Fruit fly (Drosophila melanogaster) whole organism, prepupa: ENCODE measurements around the gene CG33124.

Experiments
- Blimp-1 ChIP-seq: fragments of 200-800 bp; sonication (Bioruptor generic); optimal IDR thresholded peaks from 3 replicates; lab custom pipeline; 2017; ENCODE audit warnings: missing biosample characterization, missing genetic modification characterization, mild to moderate bottlenecking, moderate library complexity, missing genetic modification reagents
- CG10669 ChIP-seq: fragments of 200-800 bp; sonication (Bioruptor generic); optimal IDR thresholded peaks from 3 replicates; lab custom pipeline; 2018; ENCODE audit warnings: missing biosample characterization, mild to moderate bottlenecking, missing genetic modification characterization, moderate library complexity
- CG11294 ChIP-seq: fragments of 200-800 bp; sonication (Bioruptor generic); IDR thresholded peaks from 2 replicates; pipeline ENCODE4 v1.3.6; 2022; ENCODE audit warnings: missing biosample characterization, missing genetic modification characterization
- CG11902 ChIP-seq: fragments of 200-800 bp; sonication (Bioruptor generic); optimal IDR thresholded peaks from 3 replicates; lab custom pipeline; 2016; ENCODE audit warnings: missing biosample characterization, missing genetic modification characterization
- CG1621 ChIP-seq: fragments of 200-800 bp; sonication (Bioruptor generic); optimal IDR thresholded peaks from 3 replicates; lab custom pipeline; 2018; ENCODE audit warnings: missing biosample characterization, mild to moderate bottlenecking, missing genetic modification characterization
- CG3032 ChIP-seq: fragments of 200-800 bp; optimal IDR thresholded peaks from 2 replicates; lab custom pipeline; 2019; ENCODE audit warnings: missing biosample characterization, mild to moderate bottlenecking, missing genetic modification characterization, moderate library complexity
- CG31627 ChIP-seq: fragments of 200-800 bp; sonication (Bioruptor generic); optimal IDR thresholded peaks from 3 replicates; lab custom pipeline; 2016; ENCODE audit warnings: missing biosample characterization, missing genetic modification characterization
- CG32006 ChIP-seq: fragments of 200-800 bp; sonication (Bioruptor generic); optimal IDR thresholded peaks from 3 replicates; lab custom pipeline; 2017; ENCODE audit warnings: missing biosample characterization, mild to moderate bottlenecking, missing genetic modification characterization
- CG4318 ChIP-seq: fragments of 200-800 bp; sonication (Bioruptor generic); optimal IDR thresholded peaks from 3 replicates; lab custom pipeline; 2017; ENCODE audit warnings: missing biosample characterization, mild to moderate bottlenecking, missing genetic modification characterization
- CG6163 ChIP-seq: fragments of 200-800 bp; sonication (Bioruptor generic); IDR thresholded peaks from 3 replicates; pipeline ENCODE4 v1.3.6; 2022; ENCODE audit warnings: missing biosample characterization, missing genetic modification characterization
- CG6276 ChIP-seq: fragments of 200-800 bp; sonication (Bioruptor generic); optimal IDR thresholded peaks from 2 replicates; lab custom pipeline; 2017; ENCODE audit warnings: missing biosample characterization, mild to moderate bottlenecking, missing genetic modification characterization
- CG6854 ChIP-seq: fragments of 200-800 bp; sonication (Bioruptor generic); optimal IDR thresholded peaks from 2 replicates; lab custom pipeline; 2017; ENCODE audit warnings: missing biosample characterization, mild to moderate bottlenecking, missing genetic modification characterization
- CG8632 ChIP-seq: fragments of 200-800 bp; sonication (Bioruptor generic); optimal IDR thresholded peaks from 3 replicates; lab custom pipeline; 2016; ENCODE audit warnings: missing biosample characterization, missing genetic modification characterization
- Eip75B ChIP-seq: fragments of 200-800 bp; sonication (Bioruptor generic); optimal IDR thresholded peaks from 3 replicates; lab custom pipeline; 2016; ENCODE audit warnings: missing biosample characterization, missing genetic modification characterization
- Eip78C ChIP-seq: fragments of 200-800 bp; sonication (Bioruptor generic); peaks from one replicate; lab custom pipeline; 2016; ENCODE audit warnings: missing biosample characterization, missing genetic modification characterization
- Ets96B ChIP-seq: fragments of 200-800 bp; optimal IDR thresholded peaks from 2 replicates; lab custom pipeline; 2019; ENCODE audit warnings: missing biosample characterization, mild to moderate bottlenecking, missing genetic modification characterization, moderate library complexity
- Hr39 ChIP-seq: fragments of 200-800 bp; sonication (Bioruptor generic); optimal IDR thresholded peaks from 2 replicates; lab custom pipeline; 2016; ENCODE audit warnings: missing biosample characterization, missing genetic modification characterization
- Hr4 ChIP-seq: fragments of 200-800 bp; sonication (Bioruptor generic); optimal IDR thresholded peaks from 3 replicates; lab custom pipeline; 2016; ENCODE audit warnings: missing biosample characterization, missing genetic modification characterization
- Met ChIP-seq: fragments of 200-800 bp; sonication (Bioruptor generic); optimal IDR thresholded peaks from 3 replicates; lab custom pipeline; 2016; ENCODE audit warnings: missing biosample characterization, missing genetic modification characterization
- OdsH ChIP-seq: fragments of 200-800 bp; sonication (Bioruptor generic); optimal IDR thresholded peaks from 3 replicates; lab custom pipeline; 2016; ENCODE audit warnings: missing biosample characterization, missing genetic modification characterization
- Sox15 ChIP-seq: fragments of 200-800 bp; sonication (Bioruptor generic); optimal IDR thresholded peaks from 3 replicates; lab custom pipeline; 2016; ENCODE audit warnings: missing biosample characterization, missing genetic modification characterization
- achi ChIP-seq: fragments of 200-800 bp; sonication (Bioruptor generic); optimal IDR thresholded peaks from 3 replicates; lab custom pipeline; 2016; ENCODE audit warnings: missing biosample characterization, missing genetic modification characterization
- acj6 ChIP-seq: fragments of 200-800 bp; sonication (Bioruptor generic); optimal IDR thresholded peaks from 3 replicates; lab custom pipeline; 2016; ENCODE audit warnings: missing biosample characterization, missing genetic modification characterization
- cyc ChIP-seq: fragments of 200-800 bp; sonication (Bioruptor generic); optimal IDR thresholded peaks from 3 replicates; lab custom pipeline; 2016; ENCODE audit warnings: missing biosample characterization, missing genetic modification characterization
- dsx ChIP-seq: fragments of 200-800 bp; optimal IDR thresholded peaks from 3 replicates; lab custom pipeline; 2019; ENCODE audit warnings: missing biosample characterization, mild to moderate bottlenecking, missing genetic modification characterization, moderate library complexity; ENCODE audit not compliant: poor library complexity, severe bottlenecking
- eg ChIP-seq: fragments of 200-800 bp; sonication (Bioruptor generic); IDR thresholded peaks from 3 replicates; pipeline ENCODE4 v1.3.6; 2022; ENCODE audit warnings: missing biosample characterization, missing genetic modification characterization
- fd85E ChIP-seq: fragments of 200-800 bp; sonication (Bioruptor generic); optimal IDR thresholded peaks from 3 replicates; lab custom pipeline; 2016; ENCODE audit warnings: missing biosample characterization, missing genetic modification characterization
- lz ChIP-seq: fragments of 200-800 bp; sonication (Bioruptor generic); optimal IDR thresholded peaks from 3 replicates; lab custom pipeline; 2016; ENCODE audit warnings: missing biosample characterization, missing genetic modification characterization
- net ChIP-seq: fragments of 200-800 bp; sonication (Bioruptor generic); optimal IDR thresholded peaks from 3 replicates; lab custom pipeline; 2016; ENCODE audit warnings: missing biosample characterization, missing genetic modification characterization
- pdm3 ChIP-seq: fragments of 200-800 bp; sonication (Bioruptor generic); optimal IDR thresholded peaks from 3 replicates; lab custom pipeline; 2016; ENCODE audit warnings: missing biosample characterization, missing genetic modification characterization
- spab ChIP-seq: fragments of 200-800 bp; sonication (Bioruptor generic); optimal IDR thresholded peaks from 2 replicates; lab custom pipeline; 2017; ENCODE audit warnings: missing biosample characterization, mild to moderate bottlenecking, missing genetic modification characterization, missing genetic modification reagents
- svp ChIP-seq: fragments of 200-800 bp; sonication (Bioruptor generic); peaks from one replicate; lab custom pipeline; 2016; ENCODE audit warnings: missing biosample characterization, missing genetic modification characterization
- topi ChIP-seq: fragments of 200-800 bp; sonication (Bioruptor generic); optimal IDR thresholded peaks from 3 replicates; lab custom pipeline; 2016; ENCODE audit warnings: missing biosample characterization, missing genetic modification characterization
- vri ChIP-seq: fragments of 200-800 bp; sonication (Bioruptor generic); optimal IDR thresholded peaks from 3 replicates; lab custom pipeline; 2016; ENCODE audit warnings: missing biosample characterization, mild to moderate bottlenecking, missing genetic modification characterization

The CG33124 gene

DNA sequence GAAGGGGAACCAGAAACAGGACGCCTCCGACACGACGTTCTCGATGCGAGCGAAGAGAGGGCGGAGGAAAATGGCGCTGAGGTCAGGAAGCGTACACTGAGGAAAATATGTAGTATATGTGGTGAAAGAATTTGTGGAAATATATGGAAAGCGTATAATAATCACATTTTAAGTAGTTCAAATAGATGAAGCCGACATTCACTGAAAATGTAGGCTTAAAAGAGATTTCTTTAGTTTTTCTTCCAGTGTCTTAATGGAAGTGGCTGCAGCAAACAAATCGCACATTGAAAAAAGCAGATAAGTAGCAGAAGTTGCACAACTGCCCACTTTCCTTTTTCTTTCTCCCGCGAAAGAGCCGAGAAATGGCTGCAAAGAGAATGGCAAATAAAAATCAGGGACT lies 40.7 kb upstream of the CG33124 start (continued):
- no peak for TF ChIP-seq svp
- peak; percentile 22 for TF ChIP-seq pdm3 (GFP tag; lab: Kevin White, UChicago)
- no peak for TF ChIP-seq CG4318 (GFP tag; lab: Kevin White, UChicago)
- TF ChIP-seq CG6276 (GFP tag; lab: Kevin White, UChicago): no peak
- TF ChIP-seq spab (GFP tag; lab: Kevin White, UChicago): no peak
- TF ChIP-seq Hr4 (GFP tag; lab: Kevin White, UChicago): peak; percentile 21
- no peak for TF ChIP-seq CG8632 (GFP tag; lab: Kevin White, UChicago)
- TF ChIP-seq Blimp-1 (GFP tag; lab: Kevin White, UChicago): no peak
- peak; percentile 9 for TF ChIP-seq Eip75B (GFP tag; lab: Kevin White, UChicago)
- no peak for TF ChIP-seq CG11902
- TF ChIP-seq CG3032 (tag; lab: Kevin White, UChicago): no peak
- TF ChIP-seq CG6854 (GFP tag; lab: Kevin White, UChicago): no peak
- TF ChIP-seq topi (GFP tag; lab: Kevin White, UChicago): no peak
- no peak for TF ChIP-seq CG11294 (GFP tag; lab: Robert Waterston, UW)
- TF ChIP-seq CG32006 (GFP tag; lab: Kevin White, UChicago): peak; percentile 17
- TF ChIP-seq fd85E: no peak
- peak; percentile 63 for TF ChIP-seq Eip78C (GFP tag; lab: Kevin White, UChicago)
- TF ChIP-seq Ets96B: no peak
- 0 out of 3 replicates have a peak, but pooled peaks have one; percentile 25 for TF ChIP-seq eg
- TF ChIP-seq CG31627: peak; percentile 14
- no peak for TF ChIP-seq CG1621
- TF ChIP-seq Hr39 (GFP tag; lab: Kevin White, UChicago): peak; percentile 10
- peak; percentile 13 for TF ChIP-seq OdsH (GFP tag; lab: Kevin White, UChicago)
- TF ChIP-seq, all 60 proteins: peak for 16

DNA sequence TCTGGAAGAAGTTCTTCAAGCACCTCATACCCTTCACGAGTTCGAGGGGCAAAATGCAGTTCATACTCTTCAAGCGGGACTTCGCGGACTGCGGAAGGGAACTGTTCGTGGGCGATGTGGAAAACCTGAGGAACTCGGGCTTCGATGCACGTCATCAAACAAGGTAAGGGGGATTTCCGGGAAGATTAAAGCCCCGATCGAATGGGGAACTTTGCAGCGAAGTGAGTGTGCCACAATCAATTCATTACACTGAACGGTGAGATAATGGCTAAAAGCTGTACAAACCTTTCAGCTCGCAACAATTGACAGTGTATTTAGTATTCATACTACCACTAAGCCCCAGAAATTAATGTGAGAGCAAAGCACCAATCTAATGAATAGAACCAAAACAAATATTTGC lies 33.9 kb upstream of the CG33124 start:
- TF ChIP-seq Met (GFP tag; lab: Kevin White, UChicago): no peak

dm6 chr2L:2242139-2242538 lies 33.2 kb upstream of the CG33124 start, which contains the start of gene CG4267:
CG4267 (plus strand) TSS chr2L:2242378.
- no peak for TF ChIP-seq spab (GFP tag; lab: Kevin White, UChicago)
- peak; percentile 93 for TF ChIP-seq svp
- TF ChIP-seq vri (GFP tag; lab: Kevin White, UChicago): no peak
- no peak for TF ChIP-seq net (GFP tag; lab: Kevin White, UChicago)
- TF ChIP-seq Ets96B: no peak
- no peak for TF ChIP-seq CG10669 (GFP tag; lab: Kevin White, UChicago)
- no peak for TF ChIP-seq CG1621
- 0 out of 3 replicates have a peak, but pooled peaks have one; percentile 25 for TF ChIP-seq eg
- peak; percentile 64 for TF ChIP-seq Eip78C (GFP tag; lab: Kevin White, UChicago)
- TF ChIP-seq Hr4 (GFP tag; lab: Kevin White, UChicago): no peak
- peak; percentile 44; the same call in 1 of the 3 replicates for TF ChIP-seq CG6163 (GFP tag; lab: Robert Waterston, UW)
- no peak for TF ChIP-seq Blimp-1 (GFP tag; lab: Kevin White, UChicago)
- TF ChIP-seq CG11902: no peak

dm6 chr2L:2240493-2240892 lies 31.6 kb upstream of the CG33124 start, which contains the start of gene Tengl1:
Tengl1 (minus strand) TSS chr2L:2240593.
- TF ChIP-seq fd85E (no peak), Eip78C (GFP tag; lab: Kevin White, UChicago) (no peak), Eip75B (GFP tag; lab: Kevin White, UChicago) (no peak), acj6 (GFP tag; lab: Kevin White, UChicago) (no peak), cyc (no peak), spab (GFP tag; lab: Kevin White, UChicago) (no peak), dsx (GFP tag; lab: Kevin White, UChicago) (no peak), pdm3 (GFP tag; lab: Kevin White, UChicago) (no peak), vri (GFP tag; lab: Kevin White, UChicago) (no peak), CG6163 (GFP tag; lab: Robert Waterston, UW) (no peak), achi (GFP tag; lab: Kevin White, UChicago) (no peak), CG1621 (no peak)

DNA sequence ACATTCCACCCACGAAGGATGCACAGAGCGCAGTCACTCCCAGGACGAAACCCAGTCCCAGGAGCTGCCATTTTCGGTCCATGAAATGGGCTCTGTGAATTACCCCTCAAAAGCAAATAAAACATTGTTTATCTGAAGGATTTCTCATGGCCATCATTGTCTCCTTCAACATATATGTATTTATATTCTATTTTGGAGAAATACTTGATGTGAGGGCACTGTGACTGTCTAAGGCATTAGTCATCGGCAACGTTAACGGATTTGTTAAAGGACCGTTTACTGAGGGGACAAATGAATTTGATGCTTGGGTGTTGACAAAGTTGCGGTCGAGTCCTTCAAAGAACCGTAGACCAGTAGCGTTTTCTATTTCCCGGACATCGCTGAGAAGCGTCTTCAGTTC lies 30.4 kb upstream of the CG33124 start, which contains the start of gene Tengl2:
Tengl2 (minus strand) TSS at position 101 of the 400 bp plus-strand sequence.
- TF ChIP-seq Sox15 (GFP tag; lab: Kevin White, UChicago): no peak
- TF ChIP-seq lz (GFP tag; lab: Kevin White, UChicago): no peak
- no peak for TF ChIP-seq CG6276 (GFP tag; lab: Kevin White, UChicago)
- TF ChIP-seq CG11294 (GFP tag; lab: Robert Waterston, UW): no peak
